Worm (Caenorhabditis elegans) whole organism, midembryonic: Measurements from ENCODE around the gene lido-14.

Experiments used
- T22C8.4 ChIP-seq: fragments of 200-800 bp; sonication (Bioruptor generic); IDR thresholded peaks from 2 replicates; pipeline ENCODE4 v1.3.6; 2022; ENCODE audit warnings: missing genetic modification characterization, missing compliant biosample characterization
- cog-1 ChIP-seq: sonication (generic microtip); optimal IDR thresholded peaks from 2 replicates; lab custom pipeline; 2016; ENCODE audit warnings: missing genetic modification characterization, missing compliant biosample characterization
- flt-1 ChIP-seq: fragments of 200-800 bp; sonication (Bioruptor generic); IDR thresholded peaks from 2 replicates; pipeline ENCODE4 v1.3.6; 2022; ENCODE audit warnings: missing genetic modification characterization, missing compliant biosample characterization
- klf-2 ChIP-seq: fragments of 200-800 bp; sonication (Bioruptor generic); conservative IDR thresholded peaks from 2 replicates; pipeline ENCODE4 v1.3.6; 2022; ENCODE audit warnings: missing genetic modification reagents, missing genetic modification characterization, missing compliant biosample characterization
- med-1 ChIP-seq: sonication (generic microtip); optimal IDR thresholded peaks from 2 replicates; lab custom pipeline; 2017; ENCODE audit warnings: missing genetic modification characterization, mild to moderate bottlenecking, missing compliant biosample characterization, antibody characterized with exemption, missing genetic modification reagents; ENCODE audit not compliant: insufficient read depth
- ref-1 ChIP-seq: fragments of 200-800 bp; sonication (Bioruptor generic); conservative IDR thresholded peaks from 2 replicates; pipeline ENCODE4 v1.3.6; 2022; ENCODE audit warnings: missing genetic modification reagents, missing genetic modification characterization, missing compliant biosample characterization
- tab-1 ChIP-seq: fragments of 200-800 bp; sonication (Bioruptor generic); IDR thresholded peaks from 2 replicates; pipeline ENCODE4 v1.3.6; 2022; ENCODE audit warnings: missing genetic modification characterization, missing compliant biosample characterization
- ztf-23 ChIP-seq: fragments of 200-800 bp; sonication (Bioruptor generic); IDR thresholded peaks from 2 replicates; pipeline ENCODE4 v1.3.6; 2022; ENCODE audit warnings: missing genetic modification reagents, missing genetic modification characterization, missing compliant biosample characterization
- ztf-29 ChIP-seq: fragments of 200-800 bp; sonication (Bioruptor generic); IDR thresholded peaks from 2 replicates; pipeline ENCODE4 v1.3.6; 2022; ENCODE audit warnings: missing genetic modification reagents, missing genetic modification characterization, missing compliant biosample characterization

The lido-14 gene

ce11 chrII:3340251-3340650, 18.7 kb upstream of the lido-14 start, which contains the start of gene F14D2.5:
F14D2.5 (plus strand) TSS chrII:3340551.
- TF ChIP-seq ztf-29 (GFP tag; lab: Robert Waterston, UW) (no peak), T22C8.4 (GFP tag; lab: Robert Waterston, UW) (peak; percentile 14; the same call in 1 of the 2 replicates)

DNA sequence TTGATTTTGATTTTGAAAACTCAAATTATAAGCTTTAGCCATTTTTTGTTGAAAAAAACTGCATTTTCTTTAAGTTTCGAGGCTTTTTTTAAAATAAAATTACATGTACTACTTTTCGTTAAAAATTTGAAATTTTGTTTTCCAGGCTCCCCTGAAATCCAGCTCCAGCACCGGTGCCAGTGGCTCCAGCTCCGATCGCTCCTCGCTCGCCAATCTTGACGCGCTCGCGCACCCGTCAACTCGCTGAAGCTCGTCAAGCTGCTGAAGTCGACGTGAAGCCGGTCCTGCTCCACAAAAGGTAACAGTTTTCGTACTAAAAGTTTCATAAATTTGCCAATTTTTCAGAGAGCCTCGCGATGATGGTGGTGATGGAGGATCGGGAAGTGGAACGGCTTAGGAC, 18.1 kb upstream of the lido-14 start:
- TF ChIP-seq tab-1 (GFP tag; lab: Robert Waterston, UW) (no peak), klf-2 (GFP tag; lab: Robert Waterston, UW) (no peak)

- TF ChIP-seq ztf-29 (GFP tag; lab: Robert Waterston, UW) (no peak), tab-1 (GFP tag; lab: Robert Waterston, UW) (no peak), T22C8.4 (GFP tag; lab: Robert Waterston, UW) (no peak), klf-2 (GFP tag; lab: Robert Waterston, UW) (no peak), med-1 (GFP tag; lab: Kevin White, UChicago) (no peak), ref-1 (GFP tag; lab: Robert Waterston, UW) (no peak), ztf-23 (no peak), cog-1 (no peak), flt-1 (GFP tag; lab: Robert Waterston, UW) (no peak)
Measured at ce11 chrII:3341989-3342388, 16.9 kb upstream of the lido-14 start, which contains the start of gene F14D2.11. F14D2.11 (minus strand) TSS chrII:3342089.

DNA sequence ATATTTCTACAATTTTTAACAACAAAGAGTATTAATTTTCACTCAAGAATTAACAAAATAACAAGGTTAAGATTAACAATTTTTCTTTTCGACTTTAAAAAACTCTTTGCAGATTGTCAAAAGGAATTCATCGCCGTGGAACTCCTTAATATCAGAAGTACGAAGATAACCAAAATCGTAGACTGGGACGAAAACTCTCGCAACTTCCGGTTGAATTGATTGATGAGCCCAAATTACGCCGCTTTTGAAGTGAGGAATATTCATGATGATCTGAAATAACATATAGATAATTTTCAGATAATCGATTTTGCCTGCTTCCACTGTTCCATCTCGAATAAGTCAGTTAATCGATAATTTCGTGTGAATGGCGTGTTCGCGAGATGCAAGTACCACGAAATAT, 15.2 kb upstream of the lido-14 start, which contains the start of gene F14D2.15:
F14D2.15 (minus strand) TSS at position 101 of the 400 bp plus-strand sequence.
- TF ChIP-seq flt-1 (GFP tag; lab: Robert Waterston, UW) (no peak), med-1 (GFP tag; lab: Kevin White, UChicago) (no peak), T22C8.4 (GFP tag; lab: Robert Waterston, UW) (0 out of 2 replicates have a peak, but pooled peaks have one; percentile 34), ref-1 (GFP tag; lab: Robert Waterston, UW) (no peak), cog-1 (no peak), ztf-23 (no peak), ztf-29 (GFP tag; lab: Robert Waterston, UW) (no peak), tab-1 (GFP tag; lab: Robert Waterston, UW) (no peak), klf-2 (GFP tag; lab: Robert Waterston, UW) (no peak)

- TF ChIP-seq klf-2 (GFP tag; lab: Robert Waterston, UW) (no peak), tab-1 (GFP tag; lab: Robert Waterston, UW) (no peak), ref-1 (GFP tag; lab: Robert Waterston, UW) (no peak), cog-1 (no peak), T22C8.4 (GFP tag; lab: Robert Waterston, UW) (no peak), ztf-29 (GFP tag; lab: Robert Waterston, UW) (no peak), ztf-23 (no peak), flt-1 (GFP tag; lab: Robert Waterston, UW) (no peak), med-1 (GFP tag; lab: Kevin White, UChicago) (no peak)
Measured at ce11 chrII:3344917-3345316, 14.0 kb upstream of the lido-14 start, which contains the start of gene bath-28. bath-28 (minus strand) TSS chrII:3344967.

DNA sequence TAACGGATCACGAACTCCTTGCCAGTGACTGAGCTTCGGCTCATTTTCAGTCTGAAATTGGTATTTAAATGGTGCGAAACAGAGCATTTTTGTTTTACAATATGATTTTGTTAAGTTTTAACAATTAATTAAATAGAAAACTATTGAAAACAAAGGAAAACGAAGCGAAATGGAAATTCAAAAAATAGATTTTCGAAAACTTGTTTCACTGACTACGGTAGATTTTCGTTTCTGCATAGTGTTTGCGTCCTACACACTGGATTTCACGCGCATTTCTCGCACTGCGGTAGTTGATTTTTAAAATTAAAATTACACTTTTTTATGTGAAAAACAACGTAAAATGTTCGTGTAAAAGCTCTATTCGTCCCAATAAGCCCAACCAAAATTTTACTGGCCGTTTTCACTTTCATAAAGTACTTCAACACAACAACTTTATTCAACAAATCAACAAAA, 12.6 kb upstream of the lido-14 start, which contains the start of gene bath-30:
bath-30 (minus strand) TSS at position 51 of the 453 bp plus-strand sequence.
- TF ChIP-seq T22C8.4 (GFP tag; lab: Robert Waterston, UW) (no peak), ztf-29 (GFP tag; lab: Robert Waterston, UW) (no peak), med-1 (GFP tag; lab: Kevin White, UChicago) (no peak), cog-1 (no peak), ref-1 (GFP tag; lab: Robert Waterston, UW) (no peak), tab-1 (GFP tag; lab: Robert Waterston, UW) (no peak), klf-2 (GFP tag; lab: Robert Waterston, UW) (no peak), ztf-23 (no peak), flt-1 (GFP tag; lab: Robert Waterston, UW) (no peak)

- TF ChIP-seq ztf-23 (no peak), cog-1 (no peak), ref-1 (GFP tag; lab: Robert Waterston, UW) (no peak), tab-1 (GFP tag; lab: Robert Waterston, UW) (no peak), T22C8.4 (GFP tag; lab: Robert Waterston, UW) (no peak), med-1 (GFP tag; lab: Kevin White, UChicago) (no peak), klf-2 (GFP tag; lab: Robert Waterston, UW) (no peak), ztf-29 (GFP tag; lab: Robert Waterston, UW) (no peak), flt-1 (GFP tag; lab: Robert Waterston, UW) (no peak)
Measured at ce11 chrII:3347940-3348610, 10.9 kb upstream of the lido-14 start, which contains the start of the genes F14D2.14 and bath-29. F14D2.14 (minus strand) TSS chrII:3347990. bath-29 (plus strand) TSS chrII:3348560.

DNA sequence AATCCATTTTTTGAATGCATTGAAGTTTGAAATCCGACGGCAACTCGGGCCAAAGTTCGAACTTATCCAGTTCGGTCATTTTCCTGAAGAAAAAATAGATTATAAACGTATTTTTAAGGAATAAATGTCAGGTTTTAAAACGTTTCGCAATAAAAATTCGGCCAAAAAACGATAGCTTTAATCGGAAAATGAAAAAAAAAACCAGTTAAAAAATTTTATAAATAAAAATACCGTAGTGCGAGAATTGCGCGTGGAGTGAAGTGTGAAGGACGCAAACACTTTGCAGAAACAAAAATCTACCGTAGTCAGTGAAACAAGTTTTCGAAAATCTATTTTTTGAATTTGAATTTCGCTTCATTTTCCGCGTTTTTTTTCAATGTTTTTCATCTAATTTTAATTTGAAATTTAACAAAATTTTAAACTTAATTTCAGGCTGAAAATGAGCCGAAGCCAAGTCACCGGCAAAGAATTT, 9.1 kb upstream of the lido-14 start, which contains the start of gene F14D2.8:
F14D2.8 (minus strand) TSS at position 51 of the 472 bp plus-strand sequence.
- TF ChIP-seq T22C8.4 (GFP tag; lab: Robert Waterston, UW) (no peak), tab-1 (GFP tag; lab: Robert Waterston, UW) (no peak), klf-2 (GFP tag; lab: Robert Waterston, UW) (no peak)

- TF ChIP-seq flt-1 (GFP tag; lab: Robert Waterston, UW): peak; percentile 11; the same call in 1 of the 2 replicates
Measured at ce11 chrII:3365569-3365968, 6.6 kb downstream of the lido-14 start.

ce11 chrII:3367100-3367499, 8.2 kb downstream of the lido-14 start, which contains the start of gene Y49F6C.6:
Y49F6C.6 (minus strand) TSS chrII:3367200.
- TF ChIP-seq T22C8.4 (GFP tag; lab: Robert Waterston, UW) (no peak), med-1 (GFP tag; lab: Kevin White, UChicago) (no peak), tab-1 (GFP tag; lab: Robert Waterston, UW) (no peak), ztf-29 (GFP tag; lab: Robert Waterston, UW) (no peak), flt-1 (GFP tag; lab: Robert Waterston, UW) (no peak), ref-1 (GFP tag; lab: Robert Waterston, UW) (no peak), ztf-23 (no peak), klf-2 (GFP tag; lab: Robert Waterston, UW) (no peak), cog-1 (no peak)
